Worm (Caenorhabditis elegans) whole organism, midembryonic: ENCODE measurements around the gene B0250.18.

ENCODE experiments used
- klf-2 ChIP-seq: fragments of 200-800 bp; sonication (Bioruptor generic); conservative IDR thresholded peaks from 2 replicates; pipeline ENCODE4 v1.3.6; 2022; ENCODE audit warnings: missing genetic modification reagents, missing genetic modification characterization, missing compliant biosample characterization
- tab-1 ChIP-seq: fragments of 200-800 bp; sonication (Bioruptor generic); IDR thresholded peaks from 2 replicates; pipeline ENCODE4 v1.3.6; 2022; ENCODE audit warnings: missing genetic modification characterization, missing compliant biosample characterization
- ztf-23 ChIP-seq: fragments of 200-800 bp; sonication (Bioruptor generic); IDR thresholded peaks from 2 replicates; pipeline ENCODE4 v1.3.6; 2022; ENCODE audit warnings: missing genetic modification reagents, missing genetic modification characterization, missing compliant biosample characterization

DNA sequence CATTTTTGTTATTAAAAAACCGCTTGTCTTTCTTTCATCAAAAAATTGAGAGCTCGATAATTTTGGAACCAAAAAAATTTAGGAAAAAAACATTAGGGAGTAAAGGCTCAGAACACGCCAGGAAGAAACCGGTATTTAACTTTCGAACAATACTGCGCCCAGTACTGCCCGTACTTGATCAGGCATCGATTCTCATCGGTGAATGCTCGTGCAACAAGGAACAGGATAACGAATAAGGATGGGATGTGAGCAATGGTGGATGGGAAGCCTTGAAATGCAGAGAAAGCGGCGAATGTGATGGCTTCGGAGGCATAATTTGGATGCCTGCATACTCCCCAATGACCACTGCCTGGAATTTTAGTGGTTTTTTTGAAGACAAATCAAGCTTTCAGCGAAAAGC lies 20.1 kb upstream of the B0250.18 start:
- no peak for TF ChIP-seq ztf-23 (GFP tag; lab: Robert Waterston, UW)
- TF ChIP-seq tab-1: no peak
- TF ChIP-seq klf-2: no peak
